Worm (Caenorhabditis elegans): ENCODE measurements around the gene T24D5.2.

ce11 chrX:12630005-12630404 lies 43.8 kb upstream of the T24D5.2 start:
- TF ChIP-seq ama-1 (optimal IDR thresholded peaks at IDR 0.05) (no peak), lin-39 (tag; optimal IDR thresholded peaks at IDR 0.05) (no peak), nhr-77 (tag; optimal IDR thresholded peaks at IDR 0.05) (no peak), lir-3 (tag; optimal IDR thresholded peaks at IDR 0.05) (no peak), ZK546.5 (tag; optimal IDR thresholded peaks at IDR 0.05) (no peak), madf-5 (GFP tag; IDR thresholded peaks at IDR 0.05) (no peak), ztf-11 (tag; optimal IDR thresholded peaks at IDR 0.05) (no peak), F49E8.2 (tag; optimal IDR thresholded peaks at IDR 0.05; ENCODE audit: borderline replicate concordance) (no peak), lin-15B (tag; optimal IDR thresholded peaks at IDR 0.05) (no peak)

All from whole organism, L4 larva.